Fruit fly (Drosophila melanogaster) whole organism, embryonic: ENCODE data around the gene Sfp33A4.

Experiments
- ATbp ChIP-seq: fragments of 200-800 bp; sonication (Bioruptor generic); optimal IDR thresholded peaks from 2 replicates; lab custom pipeline; 2017; ENCODE audit warnings: missing biosample characterization, mild to moderate bottlenecking, missing genetic modification characterization, missing genetic modification reagents
- B-H2 ChIP-seq: fragments of 200-800 bp; sonication (Bioruptor generic); optimal IDR thresholded peaks from 2 replicates; lab custom pipeline; 2018; ENCODE audit warnings: missing biosample characterization, mild to moderate bottlenecking, missing genetic modification characterization
- Blimp-1 ChIP-seq: fragments of 200-800 bp; sonication (Bioruptor generic); optimal IDR thresholded peaks from 3 replicates; lab custom pipeline; 2018; ENCODE audit warnings: missing biosample characterization, missing genetic modification characterization, mild to moderate bottlenecking, moderate library complexity, missing genetic modification reagents
- CG11398 ChIP-seq: fragments of 200-800 bp; sonication (Bioruptor generic); optimal IDR thresholded peaks from 2 replicates; lab custom pipeline; 2016; ENCODE audit warnings: missing biosample characterization, missing genetic modification characterization
- CG11560 ChIP-seq: fragments of 200-800 bp; sonication (Bioruptor generic); IDR thresholded peaks from 3 replicates; pipeline ENCODE4 v1.3.6; 2022; ENCODE audit warnings: missing biosample characterization, missing genetic modification characterization
- CG11695 ChIP-seq: fragments of 200-800 bp; sonication (Bioruptor generic); IDR thresholded peaks from 3 replicates; pipeline ENCODE4 v1.3.6; 2022; ENCODE audit warnings: missing biosample characterization, missing genetic modification characterization
- CG11696 ChIP-seq: fragments of 200-800 bp; sonication (Bioruptor generic); IDR thresholded peaks from 2 replicates; pipeline ENCODE4 v1.3.6; 2022; ENCODE audit warnings: missing biosample characterization, missing genetic modification characterization
- CG13287 ChIP-seq: fragments of 200-800 bp; sonication (Bioruptor generic); IDR thresholded peaks from 2 replicates; pipeline ENCODE4 v1.3.6; 2022; ENCODE audit warnings: missing biosample characterization, missing genetic modification characterization; ENCODE audit not compliant: partially characterized antibody
- CG14965 ChIP-seq: fragments of 200-800 bp; sonication (Bioruptor generic); optimal IDR thresholded peaks from 2 replicates; lab custom pipeline; 2016; ENCODE audit warnings: missing biosample characterization, missing genetic modification characterization, borderline replicate concordance
- CG15269 ChIP-seq: fragments of 200-800 bp; sonication (Bioruptor generic); optimal IDR thresholded peaks from 2 replicates; lab custom pipeline; 2018; ENCODE audit warnings: missing biosample characterization, mild to moderate bottlenecking, missing genetic modification characterization, moderate library complexity
- CG1603 ChIP-seq: fragments of 200-800 bp; sonication (Bioruptor generic); optimal IDR thresholded peaks from 2 replicates; lab custom pipeline; 2019; ENCODE audit warnings: missing biosample characterization, mild to moderate bottlenecking, missing genetic modification characterization, moderate library complexity
- CG17568 ChIP-seq: fragments of 200-800 bp; sonication (Bioruptor generic); optimal IDR thresholded peaks from 2 replicates; lab custom pipeline; 2018; ENCODE audit warnings: missing biosample characterization, mild to moderate bottlenecking, missing genetic modification characterization, moderate library complexity
- CG18764 ChIP-seq: fragments of 200-800 bp; sonication (Bioruptor generic); optimal IDR thresholded peaks from 3 replicates; lab custom pipeline; 2016; ENCODE audit warnings: missing biosample characterization, missing genetic modification characterization
- CG2202 ChIP-seq: fragments of 200-800 bp; sonication (Bioruptor generic); optimal IDR thresholded peaks from 2 replicates; lab custom pipeline; 2018; ENCODE audit warnings: missing biosample characterization, mild to moderate bottlenecking, missing genetic modification characterization
- CG2875 ChIP-seq: fragments of 200-800 bp; sonication (Bioruptor generic); optimal IDR thresholded peaks from 2 replicates; lab custom pipeline; 2017; ENCODE audit warnings: missing biosample characterization, mild to moderate bottlenecking, missing genetic modification characterization, missing genetic modification reagents
- CG2889 ChIP-seq: fragments of 200-800 bp; sonication (Bioruptor generic); IDR thresholded peaks from 3 replicates; pipeline ENCODE4 v1.3.6; 2022; ENCODE audit warnings: missing biosample characterization, missing genetic modification characterization
- CG31388 ChIP-seq: fragments of 200-800 bp; sonication (Bioruptor generic); optimal IDR thresholded peaks from 2 replicates; lab custom pipeline; 2016; ENCODE audit warnings: missing biosample characterization, missing genetic modification characterization
- CG3726 ChIP-seq: fragments of 200-800 bp; sonication (Bioruptor generic); IDR thresholded peaks from 3 replicates; pipeline ENCODE4, ENCODE4 v1.3.6; 2022; ENCODE audit warnings: missing biosample characterization, missing genetic modification characterization
- CG42726 ChIP-seq: fragments of 200-800 bp; sonication (Bioruptor generic); IDR thresholded peaks from 2 replicates; pipeline ENCODE4 v1.3.6; 2022; ENCODE audit warnings: missing biosample characterization, missing genetic modification characterization; ENCODE audit not compliant: partially characterized antibody
- CG4360 ChIP-seq: fragments of 200-800 bp; sonication (Bioruptor generic); IDR thresholded peaks from 2 replicates; pipeline ENCODE4 v1.3.6; 2022; ENCODE audit warnings: missing biosample characterization, missing genetic modification characterization
- CG5180 ChIP-seq: fragments of 200-800 bp; sonication (Bioruptor generic); optimal IDR thresholded peaks from 3 replicates; lab custom pipeline; 2017; ENCODE audit warnings: missing biosample characterization, missing genetic modification characterization, mild to moderate bottlenecking, moderate library complexity, missing genetic modification reagents
- CG6791 ChIP-seq: fragments of 200-800 bp; sonication (Bioruptor generic); IDR thresholded peaks from 3 replicates; pipeline ENCODE4 v1.3.6; 2022; ENCODE audit warnings: missing biosample characterization, missing genetic modification characterization; ENCODE audit not compliant: partially characterized antibody
- CG6813 ChIP-seq: fragments of 200-800 bp; sonication (Bioruptor generic); optimal IDR thresholded peaks from 2 replicates; lab custom pipeline; 2017; ENCODE audit warnings: missing biosample characterization, missing genetic modification characterization, mild to moderate bottlenecking, moderate library complexity, missing genetic modification reagents
- CkIIα-i1 ChIP-seq: fragments of 200-800 bp; sonication (Bioruptor generic); IDR thresholded peaks from 2 replicates; pipeline ENCODE4 v1.3.6; 2022; ENCODE audit warnings: missing biosample characterization, missing genetic modification characterization
- Dip3 ChIP-seq: fragments of 200-800 bp; sonication (Bioruptor generic); optimal IDR thresholded peaks from 3 replicates; lab custom pipeline; 2016; ENCODE audit warnings: missing biosample characterization, missing genetic modification characterization
- E2f1 ChIP-seq: fragments of 200-800 bp; sonication (Bioruptor generic); IDR thresholded peaks from 2 replicates; pipeline ENCODE4 v1.3.6; 2022; ENCODE audit warnings: missing biosample characterization, missing genetic modification characterization
- ERR ChIP-seq: fragments of 200-800 bp; sonication (Bioruptor generic); optimal IDR thresholded peaks from 2 replicates; lab custom pipeline; 2016; ENCODE audit warnings: missing biosample characterization, missing genetic modification characterization
- HLH3B ChIP-seq: fragments of 200-800 bp; sonication (Bioruptor generic); IDR thresholded peaks from 2 replicates; pipeline ENCODE4 v1.3.6; 2022; ENCODE audit warnings: missing biosample characterization, missing genetic modification characterization
- Hmx ChIP-seq: fragments of 200-800 bp; sonication (Bioruptor generic); optimal IDR thresholded peaks from 2 replicates; lab custom pipeline; 2016; ENCODE audit warnings: missing biosample characterization, missing genetic modification characterization
- NK7.1 ChIP-seq: fragments of 200-800 bp; sonication (Bioruptor generic); optimal IDR thresholded peaks from 3 replicates; lab custom pipeline; 2016; ENCODE audit warnings: missing biosample characterization, missing genetic modification characterization
- Nf-YC ChIP-seq: fragments of 200-800 bp; optimal IDR thresholded peaks from 3 replicates; lab custom pipeline; 2019; ENCODE audit warnings: missing biosample characterization, mild to moderate bottlenecking, missing genetic modification characterization, moderate library complexity
- Usf ChIP-seq: fragments of 200-800 bp; sonication (Bioruptor generic); optimal IDR thresholded peaks from 2 replicates; lab custom pipeline; 2017; ENCODE audit warnings: missing genotype, missing biosample characterization, missing genetic modification characterization
- abd-A ChIP-seq: fragments of 200-800 bp; sonication (Bioruptor generic); optimal IDR thresholded peaks from 3 replicates; lab custom pipeline; 2019; ENCODE audit warnings: missing biosample characterization, mild to moderate bottlenecking, missing genetic modification characterization, moderate library complexity
- bab2 ChIP-seq: fragments of 200-800 bp; sonication (Bioruptor generic); optimal IDR thresholded peaks from 2 replicates; lab custom pipeline; 2016; ENCODE audit warnings: missing biosample characterization, missing genetic modification characterization
- cas ChIP-seq: fragments of 200-800 bp; sonication (Bioruptor generic); IDR thresholded peaks from 2 replicates; pipeline ENCODE4 v1.3.6; 2022; ENCODE audit warnings: missing biosample characterization, missing genetic modification characterization
- da ChIP-seq: fragments of 200-800 bp; sonication (Bioruptor generic); optimal IDR thresholded peaks from 2 replicates; lab custom pipeline; 2016; ENCODE audit warnings: missing biosample characterization, missing genetic modification characterization
- exex ChIP-seq: fragments of 200-800 bp; sonication (Bioruptor generic); optimal IDR thresholded peaks from 4 replicates; lab custom pipeline; 2018; ENCODE audit warnings: missing biosample characterization, mild to moderate bottlenecking, missing genetic modification characterization, moderate library complexity
- fru ChIP-seq: fragments of >200 bp; optimal IDR thresholded peaks from 2 replicates; lab custom pipeline; 2017
- gfzf ChIP-seq: fragments of 200-800 bp; sonication (Bioruptor generic); optimal IDR thresholded peaks from 2 replicates; lab custom pipeline; 2016; ENCODE audit warnings: missing biosample characterization, mild to moderate bottlenecking, missing genetic modification characterization, moderate library complexity
- her ChIP-seq: fragments of 200-800 bp; sonication (Bioruptor generic); optimal IDR thresholded peaks from 2 replicates; lab custom pipeline; 2016; ENCODE audit warnings: missing biosample characterization, missing genetic modification characterization
- hth ChIP-seq: fragments of >200 bp; optimal IDR thresholded peaks from 2 replicates; lab custom pipeline; 2017; ENCODE audit warnings: inconsistent platforms
- jumu ChIP-seq: fragments of 200-800 bp; sonication (Bioruptor generic); optimal IDR thresholded peaks from 3 replicates; lab custom pipeline; 2016; ENCODE audit warnings: missing biosample characterization, missing genetic modification characterization
- nmo ChIP-seq: fragments of 200-800 bp; sonication (Bioruptor generic); optimal IDR thresholded peaks from 2 replicates; lab custom pipeline; 2018; ENCODE audit warnings: missing biosample characterization, mild to moderate bottlenecking, missing genetic modification characterization, moderate library complexity
- peb ChIP-seq: fragments of 200-800 bp; sonication (Bioruptor generic); IDR thresholded peaks from 2 replicates; pipeline ENCODE4 v1.3.6; 2022; ENCODE audit warnings: missing biosample characterization, missing genetic modification characterization
- pum ChIP-seq: fragments of 200-800 bp; sonication (Bioruptor generic); optimal IDR thresholded peaks from 2 replicates; lab custom pipeline; 2016; ENCODE audit warnings: missing biosample characterization, missing genetic modification characterization
- run ChIP-seq: fragments of 200-800 bp; sonication (Bioruptor generic); optimal IDR thresholded peaks from 3 replicates; lab custom pipeline; 2018; ENCODE audit warnings: missing biosample characterization, mild to moderate bottlenecking, missing genetic modification characterization
- sens-2 ChIP-seq: fragments of 200-800 bp; sonication (Bioruptor generic); IDR thresholded peaks from 2 replicates; pipeline ENCODE4 v1.3.6; 2022; ENCODE audit warnings: missing biosample characterization, missing genetic modification characterization
- sqz ChIP-seq: fragments of 200-800 bp; sonication (Bioruptor generic); optimal IDR thresholded peaks from 3 replicates; lab custom pipeline; 2018; ENCODE audit warnings: missing biosample characterization, mild to moderate bottlenecking, missing genetic modification characterization
- usp ChIP-seq: fragments of >200 bp; optimal IDR thresholded peaks from 2 replicates; lab custom pipeline; 2017; ENCODE audit warnings: missing biosample characterization, missing genetic modification characterization
- wdn ChIP-seq: fragments of 200-800 bp; sonication (Bioruptor generic); IDR thresholded peaks from 2 replicates; pipeline ENCODE4 v1.3.6; 2022; ENCODE audit warnings: missing biosample characterization, missing genetic modification characterization
- zen ChIP-seq: fragments of 200-800 bp; sonication (Bioruptor generic); optimal IDR thresholded peaks from 3 replicates; lab custom pipeline; 2018; ENCODE audit warnings: missing biosample characterization, mild to moderate bottlenecking, missing genetic modification characterization, moderate library complexity

The Sfp33A4 gene

dm6 chr2L:11807697-11808226 lies 29.3 kb upstream of the Sfp33A4 start (continued):
- no peak for TF ChIP-seq bab2 (GFP tag; lab: Kevin White, UChicago)
- TF ChIP-seq CG13287 (GFP tag; lab: Robert Waterston, UW) = 0 out of 2 replicates have a peak, but pooled peaks have one; percentile 38
- TF ChIP-seq pum (GFP tag; lab: Kevin White, UChicago) = no peak
- no peak for TF ChIP-seq CG2889 (GFP tag; lab: Robert Waterston, UW)
- peak; percentile 95 for TF ChIP-seq abd-A (tag; lab: Kevin White, UChicago)
- no peak for TF ChIP-seq da (GFP tag; lab: Kevin White, UChicago)
- peak; percentile 34 for TF ChIP-seq her (GFP tag; lab: Kevin White, UChicago)
- TF ChIP-seq run (tag; lab: Kevin White, UChicago) = peak; percentile 71
- peak; percentile 27 for TF ChIP-seq ERR (GFP tag; lab: Kevin White, UChicago)
- TF ChIP-seq NK7.1 (GFP tag; lab: Kevin White, UChicago) = no peak
- TF ChIP-seq Blimp-1 = no peak
- no peak for TF ChIP-seq sens-2 (GFP tag; lab: Robert Waterston, UW)
- no peak for TF ChIP-seq CG31388 (GFP tag; lab: Kevin White, UChicago)
- no peak for TF ChIP-seq CG2875
- peak; percentile 44 for TF ChIP-seq B-H2 (GFP tag; lab: Kevin White, UChicago)
- no peak for TF ChIP-seq jumu (GFP tag; lab: Kevin White, UChicago)
- no peak for TF ChIP-seq nmo (GFP tag; lab: Kevin White, UChicago)
- TF ChIP-seq sqz (GFP tag; lab: Kevin White, UChicago) = no peak
- TF ChIP-seq Dip3 (GFP tag; lab: Kevin White, UChicago) = peak; percentile 19
- no peak for TF ChIP-seq CG6813
- no peak for TF ChIP-seq CG11398 (GFP tag; lab: Kevin White, UChicago)
- TF ChIP-seq CG4360 (GFP tag; lab: Robert Waterston, UW) = no peak
- no peak for TF ChIP-seq Hmx (GFP tag; lab: Kevin White, UChicago)
- TF ChIP-seq zen (tag; lab: Kevin White, UChicago) = no peak
- TF ChIP-seq E2f1 (GFP tag; lab: Robert Waterston, UW) = peak; percentile 9; the same call in 1 of the 2 replicates
- TF ChIP-seq CG11696 (GFP tag; lab: Robert Waterston, UW) = no peak
- peak; percentile 37 for TF ChIP-seq exex (tag; lab: Kevin White, UChicago)
- no peak for TF ChIP-seq usp (GFP tag; lab: Kevin White, UChicago)
- TF ChIP-seq Nf-YC (tag; lab: Kevin White, UChicago) = peak; percentile 55
- no peak for TF ChIP-seq hth (lab: Kevin White, UChicago)
- no peak for TF ChIP-seq CG3726
- TF ChIP-seq CkIIα-i1 (GFP tag; lab: Robert Waterston, UW) = no peak
- no peak for TF ChIP-seq fru (lab: Kevin White, UChicago)
- no peak for TF ChIP-seq CG5180
- TF ChIP-seq Usf (GFP tag; lab: Kevin White, UChicago) = no peak
- TF ChIP-seq peb (GFP tag; lab: Robert Waterston, UW) = no peak
- no peak for TF ChIP-seq CG18764 (GFP tag; lab: Kevin White, UChicago)
- 0 out of 2 replicates have a peak, but pooled peaks have one; percentile 30 for TF ChIP-seq cas (GFP tag; lab: Robert Waterston, UW)
- peak; percentile 81 for TF ChIP-seq CG42726 (GFP tag; lab: Robert Waterston, UW)
- no peak for TF ChIP-seq CG15269 (tag; lab: Kevin White, UChicago)
- peak; percentile 12 for TF ChIP-seq CG1603 (tag; lab: Kevin White, UChicago)
- TF ChIP-seq CG2202 (tag; lab: Kevin White, UChicago) = no peak
- TF ChIP-seq ATbp (GFP tag; lab: Kevin White, UChicago) = no peak
- no peak for TF ChIP-seq CG17568 (GFP tag; lab: Kevin White, UChicago)
- TF ChIP-seq CG14965 (GFP tag; lab: Kevin White, UChicago) = no peak
- peak; percentile 60; the same call in 1 of the 3 replicates for TF ChIP-seq CG6791 (GFP tag; lab: Robert Waterston, UW)
- no peak for TF ChIP-seq gfzf
- no peak for TF ChIP-seq HLH3B (GFP tag; lab: Robert Waterston, UW)
- 0 out of 3 replicates have a peak, but pooled peaks have one; percentile 32 for TF ChIP-seq CG11695 (GFP tag; lab: Robert Waterston, UW)
- no peak for TF ChIP-seq wdn (GFP tag; lab: Robert Waterston, UW)
- TF ChIP-seq CG11560 (tag; lab: Robert Waterston, UW) = no peak
